Fruit fly (Drosophila melanogaster) whole organism, adult: ENCODE measurements around the gene CG32074.

ENCODE experiments used
- CG11617 ChIP-seq: fragments of 200-800 bp; sonication (Bioruptor generic); optimal IDR thresholded peaks from 2 replicates; lab custom pipeline; 2017; ENCODE audit warnings: mild to moderate bottlenecking, missing biosample characterization, missing genetic modification reagents, missing genetic modification characterization
- CG12768 ChIP-seq: fragments of 200-800 bp; sonication (Bioruptor generic); optimal IDR thresholded peaks from 2 replicates; lab custom pipeline; 2017; ENCODE audit warnings: missing biosample characterization, missing genetic modification characterization, mild to moderate bottlenecking, moderate library complexity, missing genetic modification reagents
- CG14711 ChIP-seq: fragments of 200-800 bp; sonication (Bioruptor generic); optimal IDR thresholded peaks from 2 replicates; lab custom pipeline; 2018; ENCODE audit warnings: missing biosample characterization, mild to moderate bottlenecking, missing genetic modification characterization, moderate library complexity
- CG1620 ChIP-seq: fragments of 200-800 bp; sonication (Bioruptor generic); optimal IDR thresholded peaks from 2 replicates; lab custom pipeline; 2016; ENCODE audit warnings: missing biosample characterization, missing genetic modification characterization
- CG33017 ChIP-seq: fragments of 200-800 bp; sonication (Bioruptor generic); optimal IDR thresholded peaks from 2 replicates; lab custom pipeline; 2018; ENCODE audit warnings: missing biosample characterization, mild to moderate bottlenecking, missing genetic modification characterization, moderate library complexity
- CG5204 ChIP-seq: fragments of 200-800 bp; sonication (Bioruptor generic); optimal IDR thresholded peaks from 2 replicates; lab custom pipeline; 2016; ENCODE audit warnings: missing biosample characterization, missing genetic modification characterization
- CG7045 ChIP-seq: fragments of 200-800 bp; sonication (Bioruptor generic); optimal IDR thresholded peaks from 2 replicates; lab custom pipeline; 2017; ENCODE audit warnings: missing biosample characterization, mild to moderate bottlenecking, missing genetic modification characterization
- CG7101 ChIP-seq: fragments of 200-800 bp; sonication (Bioruptor generic); optimal IDR thresholded peaks from 2 replicates; lab custom pipeline; 2018; ENCODE audit warnings: missing biosample characterization, mild to moderate bottlenecking, missing genetic modification characterization, moderate library complexity
- Clk ChIP-seq: fragments of 200-800 bp; sonication (Bioruptor generic); optimal IDR thresholded peaks from 2 replicates; lab custom pipeline; 2017; ENCODE audit warnings: missing biosample characterization, missing genetic modification characterization
- Crg-1 ChIP-seq: fragments of 200-800 bp; sonication (Bioruptor generic); optimal IDR thresholded peaks from 2 replicates; lab custom pipeline; 2016; ENCODE audit warnings: missing biosample characterization, missing genetic modification characterization
- Hr96 ChIP-seq: fragments of 200-800 bp; sonication (Bioruptor generic); optimal IDR thresholded peaks from 2 replicates; lab custom pipeline; 2016; ENCODE audit warnings: missing biosample characterization, missing genetic modification characterization
- Mnt ChIP-seq: fragments of 200-800 bp; sonication (Bioruptor generic); optimal IDR thresholded peaks from 2 replicates; lab custom pipeline; 2016; ENCODE audit warnings: missing biosample characterization, mild to moderate bottlenecking, missing genetic modification characterization
- bab1 ChIP-seq: fragments of 200-800 bp; sonication (Bioruptor generic); optimal IDR thresholded peaks from 3 replicates; lab custom pipeline; 2019; ENCODE audit warnings: missing biosample characterization, mild to moderate bottlenecking, missing genetic modification characterization, moderate library complexity
- cic ChIP-seq: fragments of 200-800 bp; sonication (Bioruptor generic); optimal IDR thresholded peaks from 2 replicates; lab custom pipeline; 2017; ENCODE audit warnings: missing biosample characterization, mild to moderate bottlenecking, missing genetic modification characterization, moderate library complexity
- cnc ChIP-seq, 2 experiments: fragments of >200 bp; optimal IDR thresholded peaks; 2 replicates each; lab custom pipeline; 2017
- kay ChIP-seq: fragments of 200-800 bp; sonication (Bioruptor generic); peaks from one replicate; lab custom pipeline; 2016; ENCODE audit warnings: missing biosample characterization, missing genetic modification characterization, borderline replicate concordance
- ovo ChIP-seq: fragments of 200-800 bp; sonication (Bioruptor generic); optimal IDR thresholded peaks from 2 replicates; lab custom pipeline; 2016; ENCODE audit warnings: missing biosample characterization, missing genetic modification characterization
- pad ChIP-seq: fragments of 200-800 bp; sonication (Bioruptor generic); optimal IDR thresholded peaks from 3 replicates; lab custom pipeline; 2017; ENCODE audit warnings: missing biosample characterization, missing genetic modification characterization, mild to moderate bottlenecking, moderate library complexity, missing genetic modification reagents
- tj ChIP-seq: fragments of 200-800 bp; sonication (Bioruptor generic); optimal IDR thresholded peaks from 3 replicates; lab custom pipeline; 2017; ENCODE audit warnings: missing biosample characterization, mild to moderate bottlenecking, missing genetic modification characterization, moderate library complexity
- toe ChIP-seq: fragments of 200-800 bp; sonication (Bioruptor generic); optimal IDR thresholded peaks from 2 replicates; lab custom pipeline; 2016; ENCODE audit warnings: missing biosample characterization, missing genetic modification characterization

The CG32074 gene

dm6 chr3L:11117733-11118132 is 14.4 kb downstream of the CG32074 start:
- TF ChIP-seq CG11617 (GFP tag; lab: Kevin White, UChicago) (no peak), tj (no peak), cnc (optimal IDR thresholded peaks at IDR 0.05; lab: Kevin White, UChicago) (no peak), CG5204 (GFP tag; lab: Kevin White, UChicago) (no peak), CG33017 (tag; lab: Kevin White, UChicago) (no peak), CG7101 (no peak), CG1620 (GFP tag; lab: Kevin White, UChicago) (no peak), Hr96 (GFP tag; lab: Kevin White, UChicago) (no peak)

- TF ChIP-seq bab1 (GFP tag; lab: Kevin White, UChicago), result peak; percentile 48
- no peak for TF ChIP-seq CG33017 (tag; lab: Kevin White, UChicago)
- TF ChIP-seq kay (GFP tag; lab: Kevin White, UChicago), result peak; percentile 38
- TF ChIP-seq CG1620 (GFP tag; lab: Kevin White, UChicago), result peak; percentile 35
- TF ChIP-seq cnc (optimal IDR thresholded peaks at IDR 0.05; lab: Kevin White, UChicago), result peak in 1 of 2 experiments; percentile 89
- TF ChIP-seq toe (GFP tag; lab: Kevin White, UChicago), result no peak
- no peak for TF ChIP-seq Crg-1
- TF ChIP-seq ovo (GFP tag; lab: Kevin White, UChicago), result peak; percentile 62
- TF ChIP-seq tj, result peak; percentile 37
- TF ChIP-seq cic (GFP tag; lab: Kevin White, UChicago), result peak; percentile 28
- TF ChIP-seq CG11617 (GFP tag; lab: Kevin White, UChicago), result peak; percentile 58
- no peak for TF ChIP-seq CG5204 (GFP tag; lab: Kevin White, UChicago)
- peak; percentile 47 for TF ChIP-seq CG7101
- TF ChIP-seq pad (GFP tag; lab: Kevin White, UChicago), result no peak
- TF ChIP-seq CG14711 (tag; lab: Kevin White, UChicago), result no peak
- no peak for TF ChIP-seq Hr96 (GFP tag; lab: Kevin White, UChicago)
- peak; percentile 32 for TF ChIP-seq Mnt (GFP tag; lab: Kevin White, UChicago)
- TF ChIP-seq Clk (GFP tag; lab: Kevin White, UChicago), result no peak
- TF ChIP-seq CG12768, result peak; percentile 92
These were observed 18.6 kb downstream of the CG32074 start, which contains the start of gene Sod1 for dm6 chr3L:11113198-11114197. Gene Sod1 (minus strand): TSS chr3L:11113740.

dm6 chr3L:11112427-11112826 is 19.7 kb downstream of the CG32074 start:
- TF ChIP-seq Crg-1 (no peak), tj (no peak), CG1620 (GFP tag; lab: Kevin White, UChicago) (no peak), Clk (GFP tag; lab: Kevin White, UChicago) (no peak), bab1 (GFP tag; lab: Kevin White, UChicago) (no peak), CG11617 (GFP tag; lab: Kevin White, UChicago) (no peak), pad (GFP tag; lab: Kevin White, UChicago) (no peak), CG7045 (GFP tag; lab: Kevin White, UChicago) (no peak), Mnt (GFP tag; lab: Kevin White, UChicago) (no peak), cnc (optimal IDR thresholded peaks at IDR 0.05; lab: Kevin White, UChicago) (no peak), CG5204 (GFP tag; lab: Kevin White, UChicago) (no peak), kay (GFP tag; lab: Kevin White, UChicago) (no peak), CG33017 (tag; lab: Kevin White, UChicago) (no peak), cic (GFP tag; lab: Kevin White, UChicago) (no peak)

- TF ChIP-seq CG5204 (GFP tag; lab: Kevin White, UChicago) (no peak), Crg-1 (no peak), kay (GFP tag; lab: Kevin White, UChicago) (no peak), cnc (optimal IDR thresholded peaks at IDR 0.05; lab: Kevin White, UChicago) (no peak), CG1620 (GFP tag; lab: Kevin White, UChicago) (no peak), Hr96 (GFP tag; lab: Kevin White, UChicago) (no peak), CG12768 (no peak), bab1 (GFP tag; lab: Kevin White, UChicago) (no peak), ovo (GFP tag; lab: Kevin White, UChicago) (no peak), CG33017 (tag; lab: Kevin White, UChicago) (no peak), CG14711 (tag; lab: Kevin White, UChicago) (no peak), Mnt (GFP tag; lab: Kevin White, UChicago) (no peak), CG7045 (GFP tag; lab: Kevin White, UChicago) (no peak), CG7101 (no peak)
These were observed 22.7 kb downstream of the CG32074 start, which contains the start of the genes CG34012 and emei for dm6 chr3L:11109454-11109853. Gene CG34012 (minus strand): TSS chr3L:11109505. Gene emei (plus strand): TSS chr3L:11109690.

dm6 chr3L:11107935-11108334 is 24.2 kb downstream of the CG32074 start, which contains the start of gene CG12522:
Gene CG12522 (plus strand): TSS chr3L:11108235.
- TF ChIP-seq Mnt (GFP tag; lab: Kevin White, UChicago) (no peak), CG14711 (tag; lab: Kevin White, UChicago) (no peak), CG1620 (GFP tag; lab: Kevin White, UChicago) (no peak), ovo (GFP tag; lab: Kevin White, UChicago) (no peak), CG5204 (GFP tag; lab: Kevin White, UChicago) (no peak), CG7045 (GFP tag; lab: Kevin White, UChicago) (no peak), pad (GFP tag; lab: Kevin White, UChicago) (no peak), CG7101 (no peak)
